Worm (Caenorhabditis elegans): ENCODE data around the gene arrd-10.
A peak's percentile ranks its signal among the peaks of the same experiment; 100 is the strongest.

The arrd-10 gene

DNA sequence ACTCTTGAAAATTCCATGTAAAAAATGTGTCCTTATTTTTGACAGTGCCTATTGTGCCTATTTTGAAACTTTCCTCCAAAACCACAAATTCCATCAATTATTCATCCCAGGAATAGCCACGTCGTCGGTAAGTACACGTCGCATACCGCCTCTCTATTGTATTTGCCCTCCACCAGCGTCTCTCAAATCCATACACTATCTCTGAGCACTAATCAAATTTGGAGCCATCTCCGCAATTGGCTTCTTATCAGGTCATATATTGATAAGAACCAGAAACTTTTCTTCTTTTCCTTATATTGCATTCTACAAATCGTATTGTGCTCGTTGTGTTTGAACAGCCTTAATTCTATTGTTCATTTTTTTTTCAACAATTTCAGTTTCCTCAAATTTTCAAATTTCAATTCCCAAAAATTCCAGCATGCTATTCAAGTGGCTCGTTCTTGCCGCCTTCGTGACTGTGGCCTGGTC is 8.4 kb upstream of the arrd-10 start, which contains the start of gene dct-18:
Gene dct-18, plus strand, starts transcription at position 418 of the 468 bp plus-strand sequence.
- peak in 1 of 2 experiments; percentile 24 for TF ChIP-seq lin-35 (GFP tag; optimal IDR thresholded peaks at IDR 0.05)
- no peak for TF ChIP-seq ama-1 (optimal IDR thresholded peaks at IDR 0.05)
- TF ChIP-seq nhr-11 (tag; optimal IDR thresholded peaks at IDR 0.05), result no peak
- TF ChIP-seq xbp-1 (tag; optimal IDR thresholded peaks at IDR 0.05), result peak; percentile 46
- no peak for TF ChIP-seq unc-130 (tag; optimal IDR thresholded peaks at IDR 0.05)
- TF ChIP-seq lin-15B (tag; optimal IDR thresholded peaks at IDR 0.05), result no peak
- no peak for TF ChIP-seq blmp-1 (tag; optimal IDR thresholded peaks at IDR 0.05)
- TF ChIP-seq mdl-1 (tag; optimal IDR thresholded peaks at IDR 0.05), result no peak
- no peak for TF ChIP-seq nhr-28 (tag; optimal IDR thresholded peaks at IDR 0.05)
- TF ChIP-seq lin-13 (GFP tag; optimal IDR thresholded peaks at IDR 0.05), result no peak
- peak; percentile 69 for TF ChIP-seq elt-2 (tag; optimal IDR thresholded peaks at IDR 0.05)
- no peak for TF ChIP-seq unc-62 (GFP tag; optimal IDR thresholded peaks at IDR 0.05)
- TF ChIP-seq dpl-1 (GFP tag; optimal IDR thresholded peaks at IDR 0.05), result no peak
- no peak for TF ChIP-seq snpc-4 (tag; optimal IDR thresholded peaks at IDR 0.05)
- no peak for TF ChIP-seq efl-1 (optimal IDR thresholded peaks at IDR 0.05)
- peak in 1 of 2 experiments; percentile 56 for TF ChIP-seq efl-1 (GFP tag; optimal IDR thresholded peaks at IDR 0.05 in 1 of 2)
- TF ChIP-seq pqm-1 (tag; optimal IDR thresholded peaks at IDR 0.05), result peak; percentile 3
- TF ChIP-seq unc-30 (tag; optimal IDR thresholded peaks at IDR 0.05), result no peak
- no peak for TF ChIP-seq ztf-11 (tag; optimal IDR thresholded peaks at IDR 0.05)
- no peak for TF ChIP-seq nhr-237 (tag; optimal IDR thresholded peaks at IDR 0.05)

DNA sequence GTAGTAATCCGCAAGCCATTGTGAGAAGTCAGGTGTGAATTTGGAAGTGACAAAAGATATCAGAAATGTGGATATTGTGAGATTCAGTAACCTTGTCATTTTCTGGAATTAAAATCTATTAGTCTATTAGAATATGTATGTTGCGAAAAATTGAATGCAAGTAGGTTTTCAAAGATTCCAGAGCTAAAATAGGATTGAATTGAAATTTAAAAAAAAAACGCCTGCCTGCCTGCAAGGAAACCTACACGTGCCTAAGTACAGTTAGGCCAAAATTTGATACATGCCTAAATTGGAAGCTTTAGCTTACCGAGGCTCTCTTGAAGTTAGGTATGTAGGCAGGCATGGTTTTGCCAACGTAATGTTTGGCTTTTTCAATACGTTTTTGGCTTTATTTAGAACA is 4.6 kb upstream of the arrd-10 start, which contains the start of gene lips-9:
Gene lips-9, minus strand, starts transcription at position 101 of the 400 bp plus-strand sequence.
- TF ChIP-seq mep-1 (tag; optimal IDR thresholded peaks at IDR 0.05) (no peak), dpl-1 (GFP tag; optimal IDR thresholded peaks at IDR 0.05) (no peak), lsy-2 (tag; optimal IDR thresholded peaks at IDR 0.05) (no peak), lir-3 (tag; optimal IDR thresholded peaks at IDR 0.05; ENCODE audit: poor library complexity) (no peak), mab-9 (GFP tag; IDR thresholded peaks at IDR 0.05) (no peak), xbp-1 (tag; optimal IDR thresholded peaks at IDR 0.05) (no peak), nhr-85 (tag) (no peak), nhr-20 (tag; optimal IDR thresholded peaks at IDR 0.05) (no peak)

DNA sequence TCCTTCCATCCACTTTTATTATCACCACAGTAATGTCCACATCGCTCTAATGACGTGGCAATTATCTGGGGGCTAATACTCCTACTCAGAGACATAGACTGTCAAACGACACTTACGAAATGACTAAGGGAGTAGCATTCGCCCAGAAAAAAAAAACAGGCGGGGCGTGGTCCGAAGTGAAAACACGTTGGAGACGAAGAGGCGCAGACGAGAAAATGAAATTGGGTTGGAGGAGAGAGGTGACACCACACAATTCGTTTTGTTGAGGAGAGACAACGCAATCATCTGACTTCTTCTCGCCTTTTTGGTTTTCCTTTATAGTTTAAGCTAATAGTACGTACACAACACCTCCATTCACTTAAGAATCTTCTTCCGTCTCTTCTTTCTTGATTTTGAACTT is 740 bp upstream of the arrd-10 start:
- TF ChIP-seq lin-35 (GFP tag; optimal IDR thresholded peaks at IDR 0.05) (peak in 1 of 2 experiments; percentile 15), ceh-8 (GFP tag; optimal IDR thresholded peaks at IDR 0.05) (no peak), snpc-4 (tag; optimal IDR thresholded peaks at IDR 0.05) (peak; percentile 9), nhr-84 (tag; optimal IDR thresholded peaks at IDR 0.05) (no peak), unc-98 (GFP tag; IDR thresholded peaks at IDR 0.05) (no peak), fkh-8 (tag; optimal IDR thresholded peaks at IDR 0.05) (no peak), ceh-88 (GFP tag; IDR thresholded peaks at IDR 0.05) (no peak), lsy-2 (tag; optimal IDR thresholded peaks at IDR 0.05) (no peak), Y116A8C.19 (tag; optimal IDR thresholded peaks at IDR 0.05; ENCODE audit: borderline replicate concordance) (no peak), efl-3 (GFP tag; optimal IDR thresholded peaks at IDR 0.05) (no peak), sup-37 (GFP tag; optimal IDR thresholded peaks at IDR 0.05) (no peak), nhr-77 (tag; optimal IDR thresholded peaks at IDR 0.05) (no peak), lin-14 (GFP tag; optimal IDR thresholded peaks at IDR 0.05) (peak; percentile 49), pax-3 (tag; optimal IDR thresholded peaks at IDR 0.05) (no peak), blmp-1 (tag; optimal IDR thresholded peaks at IDR 0.05) (peak; percentile 55), egl-27 (tag; optimal IDR thresholded peaks at IDR 0.05) (no peak), skn-1 (tag; optimal IDR thresholded peaks at IDR 0.05) (no peak), aha-1 (tag; optimal IDR thresholded peaks at IDR 0.05) (no peak), grh-1 (GFP tag; IDR thresholded peaks at IDR 0.05) (no peak), C04F5.9 (tag; optimal IDR thresholded peaks at IDR 0.05) (no peak), unc-86 (tag; optimal IDR thresholded peaks at IDR 0.05) (no peak), fos-1 (tag; optimal IDR thresholded peaks at IDR 0.05) (no peak), elt-3 (tag; optimal IDR thresholded peaks at IDR 0.05) (peak in 1 of 6 experiments; percentile 31), unc-62 (GFP tag; optimal IDR thresholded peaks at IDR 0.05) (no peak), tbx-2 (tag; optimal IDR thresholded peaks at IDR 0.05) (no peak), snu-23 (GFP tag; optimal IDR thresholded peaks at IDR 0.05) (no peak)
